Fruit fly (Drosophila melanogaster) whole organism, embryonic: ENCODE measurements around the gene CG31793.
A peak's percentile ranks its signal among the peaks of the same experiment; 100 is the strongest.

Source experiments
- Ada2b ChIP-seq: fragments of 200-800 bp; sonication (Bioruptor generic); IDR thresholded peaks from 2 replicates; pipeline ENCODE4 v1.3.6; 2022; ENCODE audit warnings: missing biosample characterization, missing genetic modification characterization
- B-H1 ChIP-seq: fragments of 200-800 bp; sonication (Bioruptor generic); IDR thresholded peaks from 3 replicates; pipeline ENCODE4 v1.3.6; 2022; ENCODE audit warnings: missing biosample characterization, missing genetic modification characterization
- CG13424 ChIP-seq: fragments of 200-800 bp; sonication (Bioruptor generic); optimal IDR thresholded peaks from 2 replicates; lab custom pipeline; 2019; ENCODE audit warnings: missing biosample characterization, mild to moderate bottlenecking, missing genetic modification characterization, moderate library complexity
- CG15269 ChIP-seq: fragments of 200-800 bp; sonication (Bioruptor generic); optimal IDR thresholded peaks from 2 replicates; lab custom pipeline; 2018; ENCODE audit warnings: missing biosample characterization, mild to moderate bottlenecking, missing genetic modification characterization, moderate library complexity
- CG15601 ChIP-seq: fragments of 200-800 bp; sonication (Bioruptor generic); optimal IDR thresholded peaks from 3 replicates; lab custom pipeline; 2019; ENCODE audit warnings: missing biosample characterization, mild to moderate bottlenecking, missing genetic modification characterization, moderate library complexity
- CG16813 ChIP-seq: fragments of 200-800 bp; sonication (Bioruptor generic); IDR thresholded peaks from 3 replicates; pipeline ENCODE4 v1.3.6; 2022; ENCODE audit warnings: missing biosample characterization, missing genetic modification characterization; ENCODE audit not compliant: partially characterized antibody
- CG17612 ChIP-seq: fragments of 200-800 bp; sonication (Bioruptor generic); IDR thresholded peaks from 2 replicates; pipeline ENCODE4 v1.3.6; 2022; ENCODE audit warnings: missing biosample characterization, missing genetic modification characterization
- CG31388 ChIP-seq: fragments of 200-800 bp; sonication (Bioruptor generic); optimal IDR thresholded peaks from 2 replicates; lab custom pipeline; 2016; ENCODE audit warnings: missing biosample characterization, missing genetic modification characterization
- CG31441 ChIP-seq: fragments of 200-800 bp; sonication (Bioruptor generic); IDR thresholded peaks from 2 replicates; pipeline ENCODE4 v1.3.6; 2022; ENCODE audit warnings: missing biosample characterization, missing genetic modification characterization
- CG3726 ChIP-seq: fragments of 200-800 bp; sonication (Bioruptor generic); IDR thresholded peaks from 3 replicates; pipeline ENCODE4, ENCODE4 v1.3.6; 2022; ENCODE audit warnings: missing biosample characterization, missing genetic modification characterization
- CG4360 ChIP-seq: fragments of 200-800 bp; sonication (Bioruptor generic); IDR thresholded peaks from 2 replicates; pipeline ENCODE4 v1.3.6; 2022; ENCODE audit warnings: missing biosample characterization, missing genetic modification characterization
- CG5245 ChIP-seq: fragments of 200-800 bp; sonication (Bioruptor generic); optimal IDR thresholded peaks from 3 replicates; lab custom pipeline; 2016; ENCODE audit warnings: missing biosample characterization, missing genetic modification characterization
- CG6791 ChIP-seq: fragments of 200-800 bp; sonication (Bioruptor generic); IDR thresholded peaks from 3 replicates; pipeline ENCODE4 v1.3.6; 2022; ENCODE audit warnings: missing biosample characterization, missing genetic modification characterization; ENCODE audit not compliant: partially characterized antibody
- CG7963 ChIP-seq: fragments of 200-800 bp; sonication (Bioruptor generic); IDR thresholded peaks from 3 replicates; pipeline ENCODE4 v1.3.6; 2022; ENCODE audit warnings: missing biosample characterization, missing genetic modification characterization; ENCODE audit not compliant: partially characterized antibody
- CG7987 ChIP-seq: fragments of 200-800 bp; sonication (Bioruptor generic); optimal IDR thresholded peaks from 2 replicates; lab custom pipeline; 2018; ENCODE audit warnings: missing biosample characterization, mild to moderate bottlenecking, missing genetic modification characterization, moderate library complexity
- CG8089 ChIP-seq: fragments of 200-800 bp; sonication (Bioruptor generic); optimal IDR thresholded peaks from 3 replicates; lab custom pipeline; 2016; ENCODE audit warnings: missing biosample characterization, missing genetic modification characterization
- CG8290 ChIP-seq, 3 experiments: fragments of 200-800 bp; sonication (Bioruptor generic); optimal IDR thresholded peaks; 2 replicates each; lab custom pipeline; 2016 to 2019; ENCODE audit warnings: missing biosample characterization in 3 of 3, missing genetic modification characterization in 3 of 3, mild to moderate bottlenecking in 2 of 3, moderate library complexity in 1 of 3
- CG9932 ChIP-seq: fragments of 200-800 bp; sonication (Bioruptor generic); IDR thresholded peaks from 2 replicates; pipeline ENCODE4 v1.3.6; 2022; ENCODE audit warnings: missing biosample characterization, missing genetic modification characterization
- Dad ChIP-seq: fragments of 200-800 bp; sonication (Bioruptor generic); optimal IDR thresholded peaks from 3 replicates; lab custom pipeline; 2016; ENCODE audit warnings: missing biosample characterization, missing genetic modification characterization
- Deaf1 ChIP-seq: fragments of 200-800 bp; optimal IDR thresholded peaks from 3 replicates; lab custom pipeline; 2019; ENCODE audit warnings: missing biosample characterization, mild to moderate bottlenecking, missing genetic modification characterization, moderate library complexity
- Eip74EF ChIP-seq, 2 experiments: fragments of 200-800 bp in 1 of 2; fragments of >200 bp in 1 of 2; sonication (Bioruptor generic) in 1 of 2; optimal IDR thresholded peaks; 2 replicates each; lab custom pipeline; 2017 to 2019; ENCODE audit warnings: missing biosample characterization in 2 of 2, missing genetic modification characterization in 2 of 2, mild to moderate bottlenecking in 1 of 2, moderate library complexity in 1 of 2
- Elba2 ChIP-seq: fragments of 200-800 bp; sonication (Bioruptor generic); optimal IDR thresholded peaks from 3 replicates; lab custom pipeline; 2016; ENCODE audit warnings: missing biosample characterization, missing genetic modification characterization
- Ets97D ChIP-seq: fragments of 200-800 bp; sonication (Bioruptor generic); optimal IDR thresholded peaks from 3 replicates; lab custom pipeline; 2016; ENCODE audit warnings: missing biosample characterization, missing genetic modification characterization
- Fer3 ChIP-seq: fragments of 200-800 bp; sonication (Bioruptor generic); optimal IDR thresholded peaks from 2 replicates; lab custom pipeline; 2018; ENCODE audit warnings: missing biosample characterization, mild to moderate bottlenecking, missing genetic modification characterization, moderate library complexity
- Gug ChIP-seq: fragments of 200-800 bp; sonication (Bioruptor generic); IDR thresholded peaks from 4 replicates; pipeline ENCODE4 v1.3.6; 2022; ENCODE audit warnings: missing biosample characterization, missing genetic modification characterization
- HLH3B ChIP-seq: fragments of 200-800 bp; sonication (Bioruptor generic); IDR thresholded peaks from 2 replicates; pipeline ENCODE4 v1.3.6; 2022; ENCODE audit warnings: missing biosample characterization, missing genetic modification characterization
- Hey ChIP-seq: fragments of 200-800 bp; sonication (Bioruptor generic); optimal IDR thresholded peaks from 3 replicates; lab custom pipeline; 2018; ENCODE audit warnings: missing biosample characterization, mild to moderate bottlenecking, missing genetic modification characterization
- Jarid2 ChIP-seq: fragments of 200-800 bp; sonication (Bioruptor generic); optimal IDR thresholded peaks from 3 replicates; lab custom pipeline; 2017; ENCODE audit warnings: mild to moderate bottlenecking, missing biosample characterization, missing genetic modification reagents, missing genetic modification characterization
- MBD-R2 ChIP-seq: fragments of 200-800 bp; sonication (Bioruptor generic); IDR thresholded peaks from 2 replicates; pipeline ENCODE4 v1.3.6; 2022; ENCODE audit warnings: missing biosample characterization, missing genetic modification characterization
- Max ChIP-seq: fragments of 200-800 bp; sonication (Bioruptor generic); optimal IDR thresholded peaks from 2 replicates; lab custom pipeline; 2016; ENCODE audit warnings: missing biosample characterization, mild to moderate bottlenecking, missing genetic modification characterization
- Mrtf ChIP-seq: fragments of 200-800 bp; sonication (Bioruptor generic); IDR thresholded peaks from 3 replicates; pipeline ENCODE4 v1.3.6; 2022; ENCODE audit warnings: missing biosample characterization, missing genetic modification characterization
- Nf-YA ChIP-seq: fragments of 200-800 bp; sonication (Bioruptor generic); IDR thresholded peaks from 2 replicates; pipeline ENCODE4 v1.3.6; 2022; ENCODE audit warnings: missing biosample characterization, missing genetic modification characterization
- Usf ChIP-seq: fragments of 200-800 bp; sonication (Bioruptor generic); optimal IDR thresholded peaks from 2 replicates; lab custom pipeline; 2017; ENCODE audit warnings: missing genotype, missing biosample characterization, missing genetic modification characterization
- dm ChIP-seq: fragments of 200-800 bp; sonication (Bioruptor generic); optimal IDR thresholded peaks from 3 replicates; lab custom pipeline; 2016; ENCODE audit warnings: missing biosample characterization, missing genetic modification characterization
- grau ChIP-seq: fragments of 200-800 bp; optimal IDR thresholded peaks from 3 replicates; lab custom pipeline; 2019; ENCODE audit warnings: missing biosample characterization, mild to moderate bottlenecking, missing genetic modification characterization, moderate library complexity
- lola ChIP-seq, 3 experiments: fragments of >200 bp in 2 of 3; fragments of 200-800 bp in 1 of 3; sonication (Bioruptor generic) in 1 of 3; optimal IDR thresholded peaks; 2 replicates each; lab custom pipeline; 2017 to 2019; ENCODE audit warnings: missing biosample characterization in 3 of 3, missing genetic modification characterization in 3 of 3, mild to moderate bottlenecking in 1 of 3, moderate library complexity in 1 of 3
- org-1 ChIP-seq: fragments of 200-800 bp; sonication (Bioruptor generic); optimal IDR thresholded peaks from 2 replicates; lab custom pipeline; 2017; ENCODE audit warnings: missing biosample characterization, missing genetic modification characterization
- pan ChIP-seq, 4 experiments: fragments of >200 bp in 3 of 4; fragments of 200-800 bp in 1 of 4; sonication (Bioruptor generic) in 1 of 4; optimal IDR thresholded peaks in 3 of 4; IDR thresholded peaks in 1 of 4; 2 replicates each; pipeline versions ENCODE4 v1.3.6 to Lab custom; 2017 to 2022; ENCODE audit warnings: missing biosample characterization in 2 of 4, missing genetic modification characterization in 2 of 4, mixed read lengths in 1 of 4
- prd ChIP-seq, 3 experiments: fragments of >200 bp in 2 of 3; fragments of 200-800 bp in 1 of 3; sonication (Bioruptor generic) in 1 of 3; optimal IDR thresholded peaks in 2 of 3; IDR thresholded peaks in 1 of 3; 2 replicates in 2 of 3; 3 replicates in 1 of 3; pipeline versions ENCODE4 v1.3.6 to Lab custom; 2017 to 2022; ENCODE audit warnings: missing biosample characterization in 1 of 3, missing genetic modification characterization in 1 of 3
- ranshi ChIP-seq: fragments of 200-800 bp; sonication (Bioruptor generic); IDR thresholded peaks from 2 replicates; pipeline ENCODE4 v1.3.6; 2022; ENCODE audit warnings: missing biosample characterization, missing genetic modification characterization
- rib ChIP-seq: fragments of 200-800 bp; sonication (Bioruptor generic); IDR thresholded peaks from 2 replicates; pipeline ENCODE4 v1.3.6; 2022; ENCODE audit warnings: missing biosample characterization, missing genetic modification characterization
- sens ChIP-seq: fragments of 200-800 bp; sonication (Bioruptor generic); peaks from one replicate; lab custom pipeline; 2016; ENCODE audit warnings: missing biosample characterization, missing genetic modification characterization
- sob ChIP-seq: fragments of 200-800 bp; sonication (Bioruptor generic); IDR thresholded peaks from 2 replicates; pipeline ENCODE4 v1.3.6; 2022; ENCODE audit warnings: missing biosample characterization, missing genetic modification characterization
- stc ChIP-seq: fragments of 200-800 bp; sonication (Bioruptor generic); IDR thresholded peaks from 2 replicates; pipeline ENCODE4 v1.3.6; 2022; ENCODE audit warnings: missing biosample characterization, missing genetic modification characterization
- unpg ChIP-seq: fragments of 200-800 bp; sonication (Bioruptor generic); optimal IDR thresholded peaks from 3 replicates; lab custom pipeline; 2018; ENCODE audit warnings: missing biosample characterization, mild to moderate bottlenecking, missing genetic modification characterization, moderate library complexity
- vfl ChIP-seq: fragments of 200-800 bp; sonication (Bioruptor generic); optimal IDR thresholded peaks from 2 replicates; lab custom pipeline; 2016; ENCODE audit warnings: missing biosample characterization, missing genetic modification characterization

The CG31793 gene

DNA sequence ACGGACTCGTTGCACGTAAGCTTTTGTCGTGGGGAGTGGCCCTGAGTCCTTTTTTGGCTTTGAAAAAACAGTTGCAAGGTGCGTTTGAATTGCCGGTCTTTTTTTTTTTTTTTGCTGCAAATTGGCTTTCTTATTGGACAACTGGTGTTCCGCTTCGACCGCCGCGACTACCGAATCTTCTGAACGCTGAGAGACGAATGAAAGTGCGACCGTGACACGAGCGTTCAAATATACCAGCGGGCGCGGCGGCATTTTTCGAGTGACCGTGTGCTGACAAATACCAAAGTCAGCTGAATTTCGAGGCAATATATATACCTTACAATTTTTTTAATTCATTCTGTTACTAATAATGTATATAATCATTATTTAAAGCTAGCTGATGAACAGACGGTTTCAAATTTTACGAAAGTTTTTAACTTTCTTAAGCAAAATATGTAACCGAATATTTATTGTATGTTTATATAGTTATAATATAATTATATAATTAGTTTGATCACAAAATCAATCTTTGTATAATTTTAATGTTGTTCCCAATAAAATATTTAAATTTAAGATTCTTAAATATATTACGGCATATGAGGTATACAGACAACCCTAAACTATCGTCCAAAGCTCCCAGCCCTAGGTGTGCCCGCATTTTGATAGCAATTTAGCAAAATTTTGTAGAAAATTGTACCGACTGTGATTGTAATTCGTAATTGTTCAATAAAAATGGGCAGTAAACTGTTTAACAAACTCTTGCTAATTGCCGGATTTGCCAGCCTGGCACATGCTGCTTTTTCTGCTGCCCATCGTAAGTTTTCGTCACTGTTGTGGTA, 15.9 kb upstream of the CG31793 start, which contains the start of the genes Swip-1 and EMC5 (continued):
- TF ChIP-seq rib (GFP tag; lab: Robert Waterston, UW) (0 out of 2 replicates have a peak, but pooled peaks have one; percentile 20), Ada2b (GFP tag; lab: Robert Waterston, UW) (0 out of 2 replicates have a peak, but pooled peaks have one; percentile 10), stc (GFP tag; lab: Robert Waterston, UW) (no peak), CG6791 (peak; percentile 58; the same call in 2 of the 3 replicates), Eip74EF (GFP tag; optimal IDR thresholded peaks at IDR 0.05; lab: Kevin White, UChicago) (peak in 1 of 2 experiments; percentile 20), Jarid2 (GFP tag; lab: Kevin White, UChicago) (peak; percentile 87), sens (GFP tag; lab: Kevin White, UChicago) (peak; percentile 55), prd (optimal IDR thresholded peaks at IDR 0.05; lab: Kevin White, UChicago) (no peak), prd (GFP tag; IDR thresholded peaks at IDR 0.05; lab: Robert Waterston, UW) (peak; percentile 62; the same call in 1 of the 3 replicates), Ets97D (GFP tag; lab: Kevin White, UChicago) (peak; percentile 24), Deaf1 (tag; lab: Kevin White, UChicago) (peak; percentile 66), Usf (GFP tag; lab: Kevin White, UChicago) (peak; percentile 4), HLH3B (GFP tag; lab: Robert Waterston, UW) (peak; percentile 52; the same call in 1 of the 2 replicates), CG17612 (GFP tag; lab: Robert Waterston, UW) (0 out of 2 replicates have a peak, but pooled peaks have one; percentile 31), CG31441 (GFP tag; lab: Robert Waterston, UW) (peak; percentile 83), CG7987 (no peak), Elba2 (peak; percentile 88), CG8089 (no peak), CG15269 (peak; percentile 66), dm (GFP tag; lab: Kevin White, UChicago) (peak; percentile 4), CG16813 (GFP tag; lab: Robert Waterston, UW) (peak; percentile 68), Dad (GFP tag; lab: Kevin White, UChicago) (no peak), CG13424 (tag; lab: Kevin White, UChicago) (peak; percentile 80), CG15601 (tag; lab: Kevin White, UChicago) (peak; percentile 66), Fer3 (tag; lab: Kevin White, UChicago) (peak; percentile 44), vfl (GFP tag; lab: Kevin White, UChicago) (no peak), org-1 (no peak), CG7963 (GFP tag; lab: Robert Waterston, UW) (peak; percentile 24; the same call in 1 of the 3 replicates), Gug (GFP tag; lab: Robert Waterston, UW) (peak; percentile 45; the same call in 1 of the 4 replicates), grau (peak; percentile 77), CG9932 (GFP tag; lab: Robert Waterston, UW) (peak; percentile 87), B-H1 (GFP tag; lab: Robert Waterston, UW) (peak; percentile 17; the same call in 1 of the 3 replicates), CG8290 (GFP tag; optimal IDR thresholded peaks at IDR 0.05; lab: Kevin White, UChicago) (peak; percentile 43), CG8290 (tag; optimal IDR thresholded peaks at IDR 0.05; lab: Kevin White, UChicago) (peak; percentile 17 to 36), pan (optimal IDR thresholded peaks at IDR 0.05; lab: Kevin White, UChicago) (no peak), pan (GFP tag; optimal IDR thresholded peaks at IDR 0.05 in 1 of 2, IDR thresholded peaks at IDR 0.05 in 1 of 2) (no peak), ranshi (GFP tag; lab: Robert Waterston, UW) (peak; percentile 59; the same call in 1 of the 2 replicates), Mrtf (GFP tag; lab: Robert Waterston, UW) (peak; percentile 39; the same call in 1 of the 3 replicates), Max (GFP tag; lab: Kevin White, UChicago) (peak; percentile 22), unpg (GFP tag; lab: Kevin White, UChicago) (peak; percentile 49), CG3726 (GFP tag; lab: Robert Waterston, UW) (no peak), CG31388 (GFP tag; lab: Kevin White, UChicago) (peak; percentile 9), sob (peak; percentile 71), CG5245 (GFP tag; lab: Kevin White, UChicago) (peak; percentile 19), MBD-R2 (GFP tag; lab: Robert Waterston, UW) (peak; percentile 81), Nf-YA (GFP tag; lab: Robert Waterston, UW) (0 out of 2 replicates have a peak, but pooled peaks have one; percentile 32), lola (GFP tag; optimal IDR thresholded peaks at IDR 0.05; lab: Kevin White, UChicago) (peak in 1 of 3 experiments; percentile 72), CG4360 (GFP tag; lab: Robert Waterston, UW) (0 out of 2 replicates have a peak, but pooled peaks have one; percentile 17), Hey (tag; lab: Kevin White, UChicago) (no peak)
